Fruit fly (Drosophila melanogaster): ENCODE data around the gene sisA.

The sisA gene

DNA sequence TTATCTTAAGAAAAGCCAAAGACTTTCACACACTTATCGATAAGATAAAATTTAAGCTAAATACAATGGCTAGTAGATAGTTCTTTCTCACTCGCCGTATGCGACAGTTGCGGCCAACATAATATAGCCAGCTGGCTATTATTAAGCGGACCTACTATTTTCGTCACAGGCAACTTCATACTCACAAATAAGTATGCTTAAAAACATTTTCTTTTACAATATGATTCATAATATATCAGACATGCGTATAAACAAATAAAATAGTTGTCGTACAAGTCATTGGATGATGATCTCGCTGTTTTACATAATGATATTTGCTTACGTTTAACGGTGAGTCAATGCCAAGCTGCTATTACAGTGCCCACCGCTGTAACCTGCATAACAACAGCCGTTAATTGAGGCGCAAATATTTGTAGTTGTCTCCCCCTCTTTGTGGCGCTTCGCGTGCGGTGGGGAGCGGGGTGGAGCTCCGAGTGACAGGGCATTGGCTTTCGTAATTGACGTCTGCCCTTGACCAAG, 4.1 kb upstream of the sisA start (continued):
- peak; percentile 65 for TF ChIP-seq Blimp-1 (GFP tag; optimal IDR thresholded peaks at IDR 0.05)
- peak; percentile 65 for TF ChIP-seq achi (GFP tag; optimal IDR thresholded peaks at IDR 0.05)
- TF ChIP-seq Sox14 (GFP tag; optimal IDR thresholded peaks at IDR 0.05): peak; percentile 77
- TF ChIP-seq OdsH (GFP tag; optimal IDR thresholded peaks at IDR 0.05): peak; percentile 78
- TF ChIP-seq Met (GFP tag; optimal IDR thresholded peaks at IDR 0.05): peak; percentile 75
- TF ChIP-seq CG15336 (GFP tag; IDR thresholded peaks at IDR 0.05): peak; percentile 79
- peak; percentile 81 for TF ChIP-seq acj6 (GFP tag; optimal IDR thresholded peaks at IDR 0.05)
- TF ChIP-seq CG8319 (GFP tag; optimal IDR thresholded peaks at IDR 0.05): peak; percentile 33
- peak; percentile 72 for TF ChIP-seq topi (GFP tag; optimal IDR thresholded peaks at IDR 0.05)
- peak; percentile 74 for TF ChIP-seq Sox102F (GFP tag; optimal IDR thresholded peaks at IDR 0.05)
- peak in 1 of 2 experiments; percentile 54 for TF ChIP-seq salr (GFP tag; optimal IDR thresholded peaks at IDR 0.05)
- TF ChIP-seq dsx (GFP tag; optimal IDR thresholded peaks at IDR 0.05; ENCODE audit: poor library complexity, severe bottlenecking): peak; percentile 60
- TF ChIP-seq ss (GFP tag; optimal IDR thresholded peaks at IDR 0.05): peak in 1 of 2 experiments; percentile 52
- peak; percentile 72 for TF ChIP-seq CG6163 (GFP tag; IDR thresholded peaks at IDR 0.05)
- peak; percentile 91 for TF ChIP-seq svp (GFP tag)
- peak; percentile 74 for TF ChIP-seq CG1621 (tag; optimal IDR thresholded peaks at IDR 0.05)
- peak; percentile 58; the same call in 1 of the 2 replicates for TF ChIP-seq Gug (GFP tag; IDR thresholded peaks at IDR 0.05)

- TF ChIP-seq spab (GFP tag; optimal IDR thresholded peaks at IDR 0.05): no peak
- TF ChIP-seq esn (GFP tag; optimal IDR thresholded peaks at IDR 0.05): peak; percentile 24
- peak; percentile 2 for TF ChIP-seq CG1621 (tag; optimal IDR thresholded peaks at IDR 0.05)
- TF ChIP-seq svp (GFP tag): peak; percentile 33
- peak; percentile 57 for TF ChIP-seq fkh (GFP tag; optimal IDR thresholded peaks at IDR 0.05)
- peak in 1 of 2 experiments; percentile 40 for TF ChIP-seq ss (GFP tag; optimal IDR thresholded peaks at IDR 0.05)
- peak; percentile 23 for TF ChIP-seq Sox14 (GFP tag; optimal IDR thresholded peaks at IDR 0.05)
- peak; percentile 6 for TF ChIP-seq pdm3 (GFP tag; optimal IDR thresholded peaks at IDR 0.05)
- TF ChIP-seq CG4318 (GFP tag; optimal IDR thresholded peaks at IDR 0.05): no peak
- peak; percentile 23 for TF ChIP-seq Met (GFP tag; optimal IDR thresholded peaks at IDR 0.05)
- no peak for TF ChIP-seq topi (GFP tag; optimal IDR thresholded peaks at IDR 0.05)
- TF ChIP-seq achi (GFP tag; optimal IDR thresholded peaks at IDR 0.05): peak; percentile 4
- TF ChIP-seq CG10669 (GFP tag; optimal IDR thresholded peaks at IDR 0.05): no peak
- TF ChIP-seq Eip78C (GFP tag): peak; percentile 60
- peak; percentile 17 for TF ChIP-seq CG6808 (GFP tag; optimal IDR thresholded peaks at IDR 0.05)
- TF ChIP-seq OdsH (GFP tag; optimal IDR thresholded peaks at IDR 0.05): peak; percentile 0
These were observed 3.1 kb upstream of the sisA start, which contains the start of gene Gapvd1 for dm6 chrX:11325175-11325768. Gapvd1 (plus strand) TSS chrX:11325385.

dm6 chrX:11322659-11323058, 502 bp upstream of the sisA start:
- TF ChIP-seq svp (GFP tag) (peak; percentile 81), Eip78C (GFP tag) (peak; percentile 32), Sox102F (GFP tag; optimal IDR thresholded peaks at IDR 0.05) (no peak), fkh (GFP tag; optimal IDR thresholded peaks at IDR 0.05) (peak; percentile 42)

- TF ChIP-seq CG10669 (GFP tag; optimal IDR thresholded peaks at IDR 0.05): no peak
- no peak for TF ChIP-seq Gug (GFP tag; IDR thresholded peaks at IDR 0.05)
These were observed 2.2 kb downstream of the sisA start for dm6 chrX:11319916-11320315.

DNA sequence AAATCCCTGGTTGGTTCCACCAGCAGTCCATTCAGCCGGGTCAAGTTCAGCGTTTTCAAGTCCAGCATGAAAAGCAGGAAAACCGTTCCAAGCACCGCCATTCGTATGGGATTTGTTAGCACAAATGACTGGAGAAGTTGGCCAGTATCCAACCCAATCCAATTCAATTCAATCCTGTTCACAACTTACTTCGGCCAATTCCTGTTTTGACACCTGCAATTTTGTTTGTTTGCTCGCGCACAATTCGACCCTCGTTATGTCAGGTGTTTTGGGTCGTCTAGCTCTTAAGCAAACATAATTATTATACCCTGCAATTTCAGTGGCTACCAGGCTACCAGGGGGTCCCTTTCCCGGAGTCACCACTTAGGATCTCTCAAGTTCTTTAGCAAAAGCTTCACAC, 11.0 kb downstream of the sisA start, which contains the start of gene Ir10a:
Ir10a (minus strand) TSS at position 101 of the 400 bp plus-strand sequence.
- TF ChIP-seq esn (GFP tag; optimal IDR thresholded peaks at IDR 0.05) (no peak), dac (GFP tag; optimal IDR thresholded peaks at IDR 0.05) (no peak), CG10631 (GFP tag; optimal IDR thresholded peaks at IDR 0.05) (no peak), Gug (GFP tag; IDR thresholded peaks at IDR 0.05) (no peak)

- TF ChIP-seq CG34406 (GFP tag; optimal IDR thresholded peaks at IDR 0.05) (no peak), acj6 (GFP tag; optimal IDR thresholded peaks at IDR 0.05) (no peak), svp (GFP tag) (no peak), Eip75B (GFP tag; optimal IDR thresholded peaks at IDR 0.05) (no peak), CG16779 (tag; optimal IDR thresholded peaks at IDR 0.05) (no peak), CG10669 (GFP tag; optimal IDR thresholded peaks at IDR 0.05) (no peak), CG11294 (GFP tag; IDR thresholded peaks at IDR 0.05) (no peak), net (GFP tag; optimal IDR thresholded peaks at IDR 0.05) (no peak)
These were observed 19.5 kb downstream of the sisA start, which contains the start of gene CG44422 for dm6 chrX:11302683-11303082. CG44422 (minus strand) TSS chrX:11302783.

Measured in whole organism, prepupa.